Fruit fly (Drosophila melanogaster): ENCODE data around the gene CG18170.

DNA sequence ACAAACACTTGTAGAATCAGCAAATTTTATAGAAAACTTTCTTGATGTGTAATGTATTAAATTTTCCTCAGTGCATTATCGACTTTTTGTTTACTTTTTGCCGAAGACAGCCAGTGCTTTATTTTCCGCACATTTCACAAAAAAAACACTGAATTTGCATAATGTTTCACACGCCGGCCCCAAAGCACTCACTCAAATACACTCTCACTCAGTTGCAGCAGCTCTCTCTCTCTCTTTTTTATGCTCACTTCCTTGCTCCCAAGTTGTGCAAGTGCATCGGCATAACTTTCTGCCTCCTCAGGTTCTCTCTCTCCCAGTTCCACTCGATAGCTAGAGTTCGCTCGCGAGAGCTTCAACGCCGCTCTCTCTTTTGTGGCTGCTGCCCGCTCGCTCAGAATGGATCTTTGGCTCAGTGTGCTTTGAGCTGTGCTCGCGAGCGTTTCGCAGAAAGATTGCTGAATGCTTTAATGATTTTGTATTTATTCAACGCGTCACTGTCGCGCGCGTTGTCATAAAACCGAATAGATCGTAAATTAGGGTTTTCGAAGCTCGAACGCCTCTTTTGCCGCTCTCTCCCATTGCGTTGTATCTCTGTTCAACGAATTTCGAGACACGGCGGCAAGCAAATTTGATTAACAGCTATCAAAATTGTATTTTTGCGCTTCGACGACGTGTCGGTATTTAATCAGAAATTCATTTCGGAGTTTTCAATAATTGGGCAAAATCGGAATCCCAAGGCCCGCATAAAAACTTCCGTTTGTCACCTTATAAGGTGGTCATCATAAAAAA lies 16.3 kb upstream of the CG18170 start:
- TF ChIP-seq CG8478 (optimal IDR thresholded peaks at IDR 0.05): no peak
- TF ChIP-seq CTCF (optimal IDR thresholded peaks at IDR 0.05): no peak
